Fruit fly (Drosophila melanogaster): ENCODE data around the gene Eig71Ea.
A peak's percentile ranks its signal among the peaks of the same experiment; 100 is the strongest.

Eig71Ea gene

dm6 chr3L:15616900-15617299 lies 32.6 kb downstream of the Eig71Ea start:
- TF ChIP-seq ovo (GFP tag; optimal IDR thresholded peaks at IDR 0.05): no peak

DNA sequence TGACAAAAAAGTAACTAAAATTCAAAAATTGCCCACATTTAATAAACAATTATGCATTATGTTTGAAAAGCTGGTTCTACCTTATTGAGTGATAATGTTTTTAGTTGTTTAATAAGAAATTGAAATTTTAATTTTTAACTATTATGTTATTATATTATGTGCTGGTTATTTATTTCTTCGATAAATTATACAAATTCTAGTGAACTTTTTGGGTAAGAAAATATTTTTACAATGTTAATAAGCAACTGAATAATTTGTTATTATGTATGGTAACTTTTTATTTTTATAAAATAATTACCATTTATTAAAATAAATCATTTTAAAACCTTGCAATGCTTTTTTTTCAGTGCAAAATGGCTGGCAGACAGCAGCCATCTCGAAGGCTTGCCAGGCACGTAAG lies 33.0 kb downstream of the Eig71Ea start:
- TF ChIP-seq Clk (GFP tag; optimal IDR thresholded peaks at IDR 0.05) (no peak), pad (GFP tag; optimal IDR thresholded peaks at IDR 0.05) (no peak), cnc (optimal IDR thresholded peaks at IDR 0.05) (no peak), bab1 (GFP tag; optimal IDR thresholded peaks at IDR 0.05) (no peak), Mnt (GFP tag; optimal IDR thresholded peaks at IDR 0.05) (no peak), ovo (GFP tag; optimal IDR thresholded peaks at IDR 0.05) (no peak), tj (GFP tag; optimal IDR thresholded peaks at IDR 0.05) (no peak), Crg-1 (GFP tag; optimal IDR thresholded peaks at IDR 0.05) (no peak), kay (GFP tag; ENCODE audit: borderline replicate concordance) (no peak), cic (GFP tag; optimal IDR thresholded peaks at IDR 0.05) (no peak), CG14711 (tag; optimal IDR thresholded peaks at IDR 0.05) (no peak), CG12768 (GFP tag; optimal IDR thresholded peaks at IDR 0.05) (no peak), CG33017 (tag; optimal IDR thresholded peaks at IDR 0.05) (no peak), CG7045 (GFP tag; optimal IDR thresholded peaks at IDR 0.05) (no peak), CG1620 (GFP tag; optimal IDR thresholded peaks at IDR 0.05) (no peak), toe (GFP tag; optimal IDR thresholded peaks at IDR 0.05) (no peak), CG7101 (tag; optimal IDR thresholded peaks at IDR 0.05) (no peak), Hr96 (GFP tag; optimal IDR thresholded peaks at IDR 0.05) (no peak), CG5204 (GFP tag; optimal IDR thresholded peaks at IDR 0.05) (no peak), CG11617 (GFP tag; optimal IDR thresholded peaks at IDR 0.05) (no peak)

dm6 chr3L:15612728-15613127 lies 36.7 kb downstream of the Eig71Ea start, which contains the start of gene CG13449:
Gene CG13449 (minus strand): TSS chr3L:15612828.
- TF ChIP-seq bab1 (GFP tag; optimal IDR thresholded peaks at IDR 0.05) (no peak), CG33017 (tag; optimal IDR thresholded peaks at IDR 0.05) (no peak), CG1620 (GFP tag; optimal IDR thresholded peaks at IDR 0.05) (no peak), CG5204 (GFP tag; optimal IDR thresholded peaks at IDR 0.05) (no peak), Hr96 (GFP tag; optimal IDR thresholded peaks at IDR 0.05) (no peak), pad (GFP tag; optimal IDR thresholded peaks at IDR 0.05) (no peak), ovo (GFP tag; optimal IDR thresholded peaks at IDR 0.05) (no peak), CG7101 (tag; optimal IDR thresholded peaks at IDR 0.05) (no peak)

- TF ChIP-seq ovo (GFP tag; optimal IDR thresholded peaks at IDR 0.05) (no peak), bab1 (GFP tag; optimal IDR thresholded peaks at IDR 0.05) (peak; percentile 59), Mnt (GFP tag; optimal IDR thresholded peaks at IDR 0.05) (no peak)
Observed at dm6 chr3L:15610109-15610508, 39.4 kb downstream of the Eig71Ea start, which contains the start of gene CG7650. Gene CG7650 (minus strand): TSS chr3L:15610386.

DNA sequence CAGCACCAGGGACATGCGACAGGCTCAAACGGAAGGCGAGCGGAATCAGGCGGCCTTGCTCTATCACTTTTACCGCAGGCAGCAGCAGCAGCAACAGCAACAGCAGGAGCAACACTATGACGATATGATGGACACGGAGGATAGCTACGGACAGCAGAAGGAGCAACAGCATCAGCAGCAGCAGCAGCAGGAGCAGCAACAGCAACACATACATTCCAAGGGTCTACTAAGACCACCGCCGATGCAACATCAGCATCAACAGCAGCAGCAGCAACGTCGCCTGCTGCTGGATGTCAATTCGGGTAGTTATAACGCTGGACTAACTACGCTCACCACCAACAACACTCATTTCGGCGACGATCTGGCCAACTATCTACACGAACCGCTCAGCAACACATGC lies 44.5 kb downstream of the Eig71Ea start:
- TF ChIP-seq CG5204 (GFP tag; optimal IDR thresholded peaks at IDR 0.05): no peak
- TF ChIP-seq CG14711 (tag; optimal IDR thresholded peaks at IDR 0.05): no peak
- TF ChIP-seq Hr96 (GFP tag; optimal IDR thresholded peaks at IDR 0.05): no peak
- TF ChIP-seq tj (GFP tag; optimal IDR thresholded peaks at IDR 0.05): no peak
- no peak for TF ChIP-seq bab1 (GFP tag; optimal IDR thresholded peaks at IDR 0.05)
- TF ChIP-seq CG12768 (GFP tag; optimal IDR thresholded peaks at IDR 0.05): no peak
- TF ChIP-seq cic (GFP tag; optimal IDR thresholded peaks at IDR 0.05): no peak

dm6 chr3L:15600051-15600450 lies 49.4 kb downstream of the Eig71Ea start:
- TF ChIP-seq kay (GFP tag; ENCODE audit: borderline replicate concordance) (peak; percentile 31), CG14711 (tag; optimal IDR thresholded peaks at IDR 0.05) (no peak)

DNA sequence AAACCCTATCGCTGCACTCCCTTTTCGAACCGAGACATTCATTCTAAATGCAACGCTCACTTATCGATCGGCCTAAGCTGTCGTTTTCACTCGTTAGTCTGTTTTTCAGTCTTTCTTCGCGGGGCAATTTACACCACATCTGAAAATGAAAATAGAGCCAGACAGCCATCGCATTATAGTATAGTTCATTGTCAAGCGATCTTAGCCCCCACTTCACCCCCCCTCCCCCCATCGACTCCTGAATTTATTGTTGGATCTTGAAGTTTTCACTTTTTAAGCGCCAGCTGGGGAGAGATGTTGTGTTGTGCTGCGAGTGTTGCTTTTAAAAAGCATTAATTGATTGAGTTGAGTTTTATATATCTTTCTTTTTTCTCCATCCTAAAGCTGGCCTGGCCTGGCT lies 50.3 kb downstream of the Eig71Ea start:
- TF ChIP-seq CG1620 (GFP tag; optimal IDR thresholded peaks at IDR 0.05) (no peak), Crg-1 (GFP tag; optimal IDR thresholded peaks at IDR 0.05) (no peak)

Data from whole organism, adult.